Fruit fly (Drosophila melanogaster): ENCODE results near the gene Mccc1.

DNA sequence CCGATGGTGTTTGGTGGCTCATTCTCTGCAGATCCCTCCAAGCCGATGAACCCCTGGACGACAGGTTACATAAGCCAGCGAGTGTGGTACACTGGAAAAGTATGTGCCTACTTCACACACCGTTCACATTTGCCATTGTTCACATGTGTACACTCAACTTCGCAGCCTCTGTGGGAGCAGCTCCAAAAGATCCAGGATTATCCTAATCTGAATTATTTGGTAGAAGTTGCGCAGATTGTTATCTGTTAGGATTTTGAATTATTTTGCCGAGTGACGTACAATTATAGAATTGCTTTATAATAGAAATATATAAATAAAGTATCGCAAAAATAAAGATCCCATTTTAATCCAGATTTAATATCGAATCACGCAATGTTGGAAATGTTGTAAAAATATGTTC, 26.2 kb downstream of the Mccc1 start:
- TF ChIP-seq tj (GFP tag; optimal IDR thresholded peaks at IDR 0.05) (no peak), CG11617 (GFP tag; optimal IDR thresholded peaks at IDR 0.05) (no peak), CG12768 (GFP tag; optimal IDR thresholded peaks at IDR 0.05) (no peak)

Measured in whole organism, adult.